Worm (Caenorhabditis elegans): ENCODE results near the gene C15C8.8.

- no peak for TF ChIP-seq nhr-25 (tag; optimal IDR thresholded peaks at IDR 0.05)
- TF ChIP-seq lin-39 (tag; optimal IDR thresholded peaks at IDR 0.05) = no peak
- no peak for TF ChIP-seq ztf-11 (tag; optimal IDR thresholded peaks at IDR 0.05)
- no peak for TF ChIP-seq R02D3.7 (tag; optimal IDR thresholded peaks at IDR 0.05)
- TF ChIP-seq nhr-11 (tag; optimal IDR thresholded peaks at IDR 0.05) = no peak
- TF ChIP-seq ama-1 (optimal IDR thresholded peaks at IDR 0.05) = no peak
- no peak for TF ChIP-seq elt-1 (tag; optimal IDR thresholded peaks at IDR 0.05)
Measured at ce11 chrV:12725893-12726292, 26.4 kb downstream of the C15C8.8 start, which contains the start of gene R11D1.12.

Data from whole organism, L2 larva.